Fruit fly (Drosophila melanogaster): ENCODE results near the gene CG7239.

DNA sequence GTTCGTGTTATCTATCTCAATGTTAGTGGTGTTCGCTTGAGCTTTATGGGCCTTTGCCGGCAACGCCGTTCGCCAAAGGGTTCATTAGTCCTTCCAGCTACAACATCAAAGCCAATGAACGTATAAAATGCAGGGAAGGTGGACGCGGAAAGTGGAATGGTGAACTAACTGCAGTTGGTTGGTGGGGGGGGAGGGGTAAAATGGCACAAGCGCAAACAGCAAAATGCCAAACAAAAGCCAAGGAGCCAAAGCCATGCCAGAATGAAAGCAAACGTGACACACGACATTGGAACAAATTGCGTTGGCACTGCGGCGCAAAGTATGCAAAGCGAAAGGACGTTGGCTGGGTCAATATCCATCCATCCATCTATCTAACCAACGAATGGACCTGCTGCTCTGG lies 18.9 kb downstream of the CG7239 start:
- no peak for TF ChIP-seq CG8159 (tag; optimal IDR thresholded peaks at IDR 0.05)
- TF ChIP-seq CG9948 (tag; optimal IDR thresholded peaks at IDR 0.05) = no peak
- TF ChIP-seq CG34367 (tag; optimal IDR thresholded peaks at IDR 0.05) = no peak
- no peak for TF ChIP-seq gl (tag; optimal IDR thresholded peaks at IDR 0.05)
- no peak for TF ChIP-seq CG17806 (tag; optimal IDR thresholded peaks at IDR 0.05)
- TF ChIP-seq CG8301 (tag; optimal IDR thresholded peaks at IDR 0.05) = no peak
- TF ChIP-seq Ets98B (GFP tag; IDR thresholded peaks at IDR 0.05) = no peak
- no peak for TF ChIP-seq Pif1B (GFP tag; optimal IDR thresholded peaks at IDR 0.05)
- TF ChIP-seq EcR (GFP tag; optimal IDR thresholded peaks at IDR 0.05) = no peak
- TF ChIP-seq D1 (tag; optimal IDR thresholded peaks at IDR 0.05) = no peak
